Worm (Caenorhabditis elegans) whole organism, L1 larva: ENCODE data around the gene F14F9.2.

Experiments
- lin-39 ChIP-seq: fragments of 150-350 bp; optimal IDR thresholded peaks from 2 replicates; lab custom pipeline; 2014; ENCODE audit warnings: missing biosample characterization, missing genetic modification reagents, missing genetic modification characterization
- mdl-1 ChIP-seq, 2 experiments: fragments of 150-350 bp; optimal IDR thresholded peaks; 2 replicates each; lab custom pipeline; 2014 to 2017; ENCODE audit warnings: missing biosample characterization in 2 of 2, missing genetic modification characterization in 2 of 2, inconsistent platforms in 1 of 2
- nhr-77 ChIP-seq: fragments of 150-350 bp; optimal IDR thresholded peaks from 2 replicates; lab custom pipeline; 2014; ENCODE audit warnings: missing biosample characterization, missing genetic modification characterization

DNA sequence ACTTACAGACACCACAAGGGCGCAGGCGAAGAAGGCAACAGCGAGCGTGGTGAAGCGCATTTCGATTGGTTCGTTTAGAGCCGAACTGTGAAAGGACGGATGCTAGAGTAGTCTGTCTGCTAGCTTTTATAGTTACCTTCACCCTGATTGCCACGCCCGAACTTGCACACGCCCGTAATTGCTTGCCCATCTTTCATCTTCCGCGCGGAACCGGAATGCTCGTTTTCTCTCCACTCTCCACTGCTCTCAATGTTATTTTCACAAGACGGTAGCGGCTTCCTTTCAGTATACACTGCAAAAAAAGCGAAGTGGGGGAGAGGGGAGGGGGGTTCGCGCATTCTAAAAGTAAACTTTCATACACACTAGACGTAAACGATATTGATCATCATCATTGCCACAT lies 49.9 kb downstream of the F14F9.2 start, which contains the start of gene abu-8:
- TF ChIP-seq nhr-77 (tag; lab: Kevin White, UChicago) (no peak), lin-39 (tag; lab: Kevin White, UChicago) (no peak), mdl-1 (tag; optimal IDR thresholded peaks at IDR 0.05; lab: Kevin White, UChicago) (no peak)
